Worm (Caenorhabditis elegans) whole organism, L4 larva: Measurements from ENCODE around the gene Y43F8B.1.

Experiments used
- ama-1 ChIP-seq: fragments of 150-350 bp; optimal IDR thresholded peaks from 2 replicates; lab custom pipeline; 2014; ENCODE audit warnings: inconsistent platforms, mixed read lengths
- gei-8 ChIP-seq: fragments of 200-800 bp; sonication (Bioruptor generic); optimal IDR thresholded peaks from 2 replicates; lab custom pipeline; 2018; ENCODE audit warnings: mild to moderate bottlenecking, missing genetic modification characterization, missing compliant biosample characterization
- lir-3 ChIP-seq: sonication (generic microtip); optimal IDR thresholded peaks from 2 replicates; lab custom pipeline; 2016; ENCODE audit warnings: mild to moderate bottlenecking, missing genetic modification characterization, missing compliant biosample characterization
- nhr-28 ChIP-seq: fragments of 150-350 bp; optimal IDR thresholded peaks from 2 replicates; lab custom pipeline; 2014; ENCODE audit warnings: missing biosample characterization, missing genetic modification characterization
- nhr-77 ChIP-seq: fragments of 150-350 bp; optimal IDR thresholded peaks from 2 replicates; lab custom pipeline; 2014; ENCODE audit warnings: missing biosample characterization, missing genetic modification characterization

- no peak for TF ChIP-seq nhr-28 (tag; lab: Kevin White, UChicago)
- TF ChIP-seq nhr-77 (tag; lab: Kevin White, UChicago): no peak
- TF ChIP-seq ama-1 (lab: Kevin White, UChicago): peak; percentile 15
- no peak for TF ChIP-seq lir-3 (tag; lab: Kevin White, UChicago)
- TF ChIP-seq gei-8 (GFP tag; lab: Kevin White, UChicago): no peak
Observed at ce11 chrV:19520130-19520529, 25.9 kb downstream of the Y43F8B.1 start.
